Worm (Caenorhabditis elegans) whole organism, early embryonic: ENCODE results near the gene F19B10.6.

Source experiments
- ama-1 ChIP-seq: fragments of 150-350 bp; optimal IDR thresholded peaks from 2 replicates; lab custom pipeline; 2014
- ceh-36 ChIP-seq: sonication (generic microtip); optimal IDR thresholded peaks from 2 replicates; lab custom pipeline; 2016; ENCODE audit warnings: missing genetic modification characterization, inconsistent platforms, missing compliant biosample characterization
- flt-1 ChIP-seq: fragments of 200-800 bp; sonication (Bioruptor generic); IDR thresholded peaks from 2 replicates; pipeline ENCODE4 v1.3.6; 2022; ENCODE audit warnings: missing genetic modification characterization, missing compliant biosample characterization
- hmbx-1 ChIP-seq: sonication (generic microtip); optimal IDR thresholded peaks from 2 replicates; lab custom pipeline; 2016; ENCODE audit warnings: mild to moderate bottlenecking, missing genetic modification characterization, missing compliant biosample characterization
- hnd-1 ChIP-seq: sonication (generic microtip); optimal IDR thresholded peaks from 2 replicates; lab custom pipeline; 2016; ENCODE audit warnings: missing genetic modification characterization, missing compliant biosample characterization
- tbx-37 ChIP-seq: fragments of 200-800 bp; sonication (Bioruptor generic); conservative IDR thresholded peaks from 2 replicates; pipeline ENCODE4 v1.3.6; 2022; ENCODE audit warnings: missing genetic modification reagents, missing genetic modification characterization, missing compliant biosample characterization
- tra-4 ChIP-seq: sonication (generic microtip); optimal IDR thresholded peaks from 2 replicates; lab custom pipeline; 2017; ENCODE audit warnings: missing genetic modification characterization, missing compliant biosample characterization

DNA sequence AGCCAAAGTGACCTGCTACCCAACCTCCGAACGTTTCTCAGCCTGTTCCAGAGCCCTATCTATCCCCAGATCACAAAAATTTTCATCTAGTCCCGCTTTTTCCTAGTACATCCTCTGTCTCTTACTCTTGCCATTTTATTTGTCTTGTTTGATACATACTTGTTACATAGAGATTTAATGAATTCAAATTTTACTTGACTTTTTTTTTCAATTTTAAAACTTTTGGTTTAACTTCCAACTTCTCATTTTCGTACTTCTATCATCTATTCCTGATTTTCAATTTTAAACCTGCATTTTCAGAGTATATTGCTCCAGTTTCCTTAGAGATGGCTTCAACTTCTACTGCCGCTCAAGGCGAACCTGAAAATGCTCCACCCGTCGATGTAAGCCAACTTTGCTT lies 36.8 kb downstream of the F19B10.6 start, which contains the start of gene M151.3:
- TF ChIP-seq tra-4 (tag; lab: Kevin White, UChicago) (no peak), flt-1 (GFP tag; lab: Robert Waterston, UW) (no peak), tbx-37 (GFP tag; lab: Robert Waterston, UW) (no peak), ama-1 (no peak), hnd-1 (no peak), hmbx-1 (tag; lab: Kevin White, UChicago) (no peak), ceh-36 (tag; lab: Kevin White, UChicago) (no peak)
